Fruit fly (Drosophila melanogaster) ovary, adult (tissue): ENCODE data around the gene Rab9Fa.

Experiments used
- CG17801 ChIP-seq: fragments of 200-800 bp; optimal IDR thresholded peaks from 2 replicates; lab custom pipeline; 2019; ENCODE audit warnings: missing biosample characterization, mild to moderate bottlenecking, missing genetic modification characterization, moderate library complexity; ENCODE audit not compliant: partially characterized antibody

Rab9Fa gene

dm6 chrX:10922178-10922577 is 28.7 kb downstream of the Rab9Fa start:
- no peak for TF ChIP-seq CG17801 (GFP tag; lab: Kevin White, UChicago)

dm6 chrX:10921665-10922064 is 29.2 kb downstream of the Rab9Fa start:
- no peak for TF ChIP-seq CG17801 (GFP tag; lab: Kevin White, UChicago)

- TF ChIP-seq CG17801 (GFP tag; lab: Kevin White, UChicago), result no peak
Measured at dm6 chrX:10912585-10912984, 38.2 kb downstream of the Rab9Fa start.

dm6 chrX:10906222-10906866 is 44.5 kb downstream of the Rab9Fa start:
- TF ChIP-seq CG17801 (GFP tag; lab: Kevin White, UChicago), result no peak

dm6 chrX:10905467-10905866 is 45.4 kb downstream of the Rab9Fa start, which contains the start of gene CG43901:
TSS of gene CG43901 (plus strand) at chrX:10905767.
- TF ChIP-seq CG17801 (GFP tag; lab: Kevin White, UChicago), result no peak

- peak; percentile 36 for TF ChIP-seq CG17801 (GFP tag; lab: Kevin White, UChicago)
Measured at dm6 chrX:10905047-10905446, 45.8 kb downstream of the Rab9Fa start.
